Worm (Caenorhabditis elegans): ENCODE results near the gene dhgd-1.

The dhgd-1 gene

ce11 chrII:11592023-11592422, 40.1 kb upstream of the dhgd-1 start, which contains the start of gene F07A11.1:
F07A11.1 (minus strand) TSS chrII:11592123.
- TF ChIP-seq hlh-11 (tag; optimal IDR thresholded peaks at IDR 0.05), result no peak
- peak; percentile 10 for TF ChIP-seq unc-130 (GFP tag; optimal IDR thresholded peaks at IDR 0.05)

- peak; percentile 69 for TF ChIP-seq aha-1 (tag)
- no peak for TF ChIP-seq snpc-4 (tag; optimal IDR thresholded peaks at IDR 0.05)
Measured at ce11 chrII:11591558-11591957, 39.7 kb upstream of the dhgd-1 start.

- TF ChIP-seq nhr-25 (tag; optimal IDR thresholded peaks at IDR 0.05; ENCODE audit: borderline replicate concordance, insufficient read depth) (no peak), unc-62 (GFP tag; optimal IDR thresholded peaks at IDR 0.05 in 1 of 2) (peak in 1 of 2 experiments; percentile 61), unc-62 (tag; optimal IDR thresholded peaks at IDR 0.05) (no peak)
Measured at ce11 chrII:11588304-11588703, 36.4 kb upstream of the dhgd-1 start.

- TF ChIP-seq T26A8.4 (GFP tag; IDR thresholded peaks at IDR 0.05), result no peak
- peak; percentile 30; the same call in 1 of the 2 replicates for TF ChIP-seq lin-38 (GFP tag; IDR thresholded peaks at IDR 0.05)
Measured at ce11 chrII:11582698-11583097, 30.8 kb upstream of the dhgd-1 start, which contains the start of gene ints-7. ints-7 (plus strand) TSS chrII:11582849.

- TF ChIP-seq mes-2 (tag; optimal IDR thresholded peaks at IDR 0.05; ENCODE audit: poor library complexity, severe bottlenecking), result peak; percentile 83
- no peak for TF ChIP-seq nhr-102 (tag; optimal IDR thresholded peaks at IDR 0.05)
- TF ChIP-seq zip-2 (tag; optimal IDR thresholded peaks at IDR 0.05), result no peak
- peak; percentile 40; the same call in 1 of the 2 replicates for TF ChIP-seq hmg-1.1 (GFP tag; IDR thresholded peaks at IDR 0.05)
- TF ChIP-seq aha-1 (tag), result peak; percentile 56
- peak; percentile 18 for TF ChIP-seq fkh-10 (GFP tag; optimal IDR thresholded peaks at IDR 0.05)
- TF ChIP-seq daf-16 (GFP tag; optimal IDR thresholded peaks at IDR 0.05), result no peak
- peak; percentile 16 for TF ChIP-seq daf-16 (tag; optimal IDR thresholded peaks at IDR 0.05)
- peak; percentile 65 for TF ChIP-seq dpl-1 (GFP tag; optimal IDR thresholded peaks at IDR 0.05)
- peak; percentile 27 for TF ChIP-seq dve-1 (tag; optimal IDR thresholded peaks at IDR 0.05; ENCODE audit: insufficient read depth)
- TF ChIP-seq nhr-28 (tag; optimal IDR thresholded peaks at IDR 0.05), result peak; percentile 13
- TF ChIP-seq pha-4 (GFP tag; IDR thresholded peaks at IDR 0.05), result no peak
- TF ChIP-seq pha-4 (tag; optimal IDR thresholded peaks at IDR 0.05), result peak; percentile 47
- no peak for TF ChIP-seq daf-12 (tag; optimal IDR thresholded peaks at IDR 0.05)
Measured at ce11 chrII:11578327-11578726, 26.4 kb upstream of the dhgd-1 start, which contains the start of gene smc-6. smc-6 (plus strand) TSS chrII:11578716.

- TF ChIP-seq F49E8.2 (tag; optimal IDR thresholded peaks at IDR 0.05; ENCODE audit: borderline replicate concordance), result peak; percentile 56
- no peak for TF ChIP-seq zip-11 (GFP tag; IDR thresholded peaks at IDR 0.05)
- peak; percentile 72 for TF ChIP-seq unc-130 (GFP tag; optimal IDR thresholded peaks at IDR 0.05)
- 0 out of 2 replicates have a peak, but pooled peaks have one; percentile 61 for TF ChIP-seq Y48G9A.11 (GFP tag; IDR thresholded peaks at IDR 0.05)
- no peak for TF ChIP-seq lin-39 (tag; optimal IDR thresholded peaks at IDR 0.05)
- TF ChIP-seq hif-1 (tag; optimal IDR thresholded peaks at IDR 0.05), result no peak
- TF ChIP-seq pha-4 (GFP tag; IDR thresholded peaks at IDR 0.05), result no peak
- no peak for TF ChIP-seq pha-4 (tag; optimal IDR thresholded peaks at IDR 0.05)
- TF ChIP-seq lin-38 (GFP tag; IDR thresholded peaks at IDR 0.05), result peak; percentile 69
Measured at ce11 chrII:11577861-11578260, 26.0 kb upstream of the dhgd-1 start.

DNA sequence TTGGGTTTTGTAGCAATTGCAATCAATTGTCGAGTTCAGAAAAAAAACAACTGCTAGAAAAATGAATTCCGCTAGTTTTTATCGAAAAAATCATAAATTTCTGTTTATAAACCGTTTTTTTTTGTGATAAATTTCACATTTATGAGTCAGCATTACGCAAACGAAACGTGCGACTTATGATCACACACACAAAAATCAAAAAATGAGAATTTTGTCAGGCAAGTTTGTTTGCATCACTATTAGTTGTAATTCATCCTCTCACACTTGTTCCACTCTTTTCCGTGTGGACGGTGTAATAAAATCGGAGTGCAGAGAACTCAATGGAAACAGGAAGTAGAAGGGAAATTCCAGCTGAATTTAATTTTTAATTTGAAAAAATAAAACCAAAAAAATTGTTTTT, 25.5 kb upstream of the dhgd-1 start, which contains the start of gene pcs-1:
TSS of gene pcs-1 (minus strand) at position 344 of the 400 bp plus-strand sequence.
- TF ChIP-seq daf-16 (GFP tag; optimal IDR thresholded peaks at IDR 0.05), result no peak
- TF ChIP-seq daf-16 (tag; optimal IDR thresholded peaks at IDR 0.05), result peak; percentile 4
- no peak for TF ChIP-seq php-3 (GFP tag; IDR thresholded peaks at IDR 0.05)
- TF ChIP-seq daf-19 (GFP tag; conservative IDR thresholded peaks at IDR 0.05), result no peak
- no peak for TF ChIP-seq nhr-25 (tag; optimal IDR thresholded peaks at IDR 0.05; ENCODE audit: borderline replicate concordance, insufficient read depth)
- no peak for TF ChIP-seq T20F7.1 (GFP tag; optimal IDR thresholded peaks at IDR 0.05)
- TF ChIP-seq nhr-76 (tag; optimal IDR thresholded peaks at IDR 0.05), result no peak
- TF ChIP-seq dve-1 (tag; optimal IDR thresholded peaks at IDR 0.05; ENCODE audit: insufficient read depth), result no peak
- no peak for TF ChIP-seq nhr-48 (tag; optimal IDR thresholded peaks at IDR 0.05)
- no peak for TF ChIP-seq snpc-4 (tag; optimal IDR thresholded peaks at IDR 0.05)
- TF ChIP-seq mdl-1 (tag; optimal IDR thresholded peaks at IDR 0.05), result no peak
- TF ChIP-seq lsy-2 (tag; optimal IDR thresholded peaks at IDR 0.05), result peak in 1 of 2 experiments; percentile 23
- TF ChIP-seq Y75B8A.6 (GFP tag; IDR thresholded peaks at IDR 0.05), result no peak
- peak; percentile 8 for TF ChIP-seq nhr-28 (tag; optimal IDR thresholded peaks at IDR 0.05)
- no peak for TF ChIP-seq F44E2.7 (GFP tag; IDR thresholded peaks at IDR 0.05)
- no peak for TF ChIP-seq nhr-41 (GFP tag; IDR thresholded peaks at IDR 0.05)
- TF ChIP-seq nhr-111 (GFP tag; optimal IDR thresholded peaks at IDR 0.05), result no peak
- no peak for TF ChIP-seq dpl-1 (GFP tag; optimal IDR thresholded peaks at IDR 0.05)
- no peak for TF ChIP-seq fkh-10 (GFP tag; optimal IDR thresholded peaks at IDR 0.05)
- no peak for TF ChIP-seq lin-39 (tag; optimal IDR thresholded peaks at IDR 0.05)
